Fruit fly (Drosophila melanogaster) whole organism, embryonic: Measurements from ENCODE around the gene wge.

Source experiments
- Bteb2 ChIP-seq: fragments of 200-800 bp; sonication (Bioruptor generic); optimal IDR thresholded peaks from 2 replicates; lab custom pipeline; 2016; ENCODE audit warnings: missing biosample characterization, missing genetic modification characterization
- CG10147 ChIP-seq: fragments of 200-800 bp; sonication (Bioruptor generic); optimal IDR thresholded peaks from 2 replicates; lab custom pipeline; 2019; ENCODE audit warnings: missing biosample characterization, mild to moderate bottlenecking, missing genetic modification characterization, moderate library complexity
- CG11398 ChIP-seq: fragments of 200-800 bp; sonication (Bioruptor generic); optimal IDR thresholded peaks from 2 replicates; lab custom pipeline; 2016; ENCODE audit warnings: missing biosample characterization, missing genetic modification characterization
- CG12942 ChIP-seq: fragments of 200-800 bp; sonication (Bioruptor generic); optimal IDR thresholded peaks from 3 replicates; lab custom pipeline; 2016; ENCODE audit warnings: missing biosample characterization, missing genetic modification characterization
- CG13894 ChIP-seq: fragments of 200-800 bp; sonication (Bioruptor generic); optimal IDR thresholded peaks from 3 replicates; lab custom pipeline; 2018; ENCODE audit warnings: missing biosample characterization, mild to moderate bottlenecking, missing genetic modification characterization, moderate library complexity
- CG1602 ChIP-seq: fragments of 200-800 bp; sonication (Bioruptor generic); optimal IDR thresholded peaks from 3 replicates; lab custom pipeline; 2016; ENCODE audit warnings: missing biosample characterization, missing genetic modification characterization
- CG2678 ChIP-seq: fragments of 200-800 bp; sonication (Bioruptor generic); optimal IDR thresholded peaks from 3 replicates; lab custom pipeline; 2019; ENCODE audit warnings: missing biosample characterization, mild to moderate bottlenecking, missing genetic modification characterization, moderate library complexity
- CG2889 ChIP-seq: fragments of 200-800 bp; sonication (Bioruptor generic); IDR thresholded peaks from 3 replicates; pipeline ENCODE4 v1.3.6; 2022; ENCODE audit warnings: missing biosample characterization, missing genetic modification characterization
- CG31388 ChIP-seq: fragments of 200-800 bp; sonication (Bioruptor generic); optimal IDR thresholded peaks from 2 replicates; lab custom pipeline; 2016; ENCODE audit warnings: missing biosample characterization, missing genetic modification characterization
- CG6254 ChIP-seq: fragments of 200-800 bp; sonication (Bioruptor generic); optimal IDR thresholded peaks from 3 replicates; lab custom pipeline; 2017; ENCODE audit warnings: mild to moderate bottlenecking, missing biosample characterization, missing genetic modification reagents, missing genetic modification characterization
- CG6654 ChIP-seq: fragments of 200-800 bp; sonication (Bioruptor generic); optimal IDR thresholded peaks from 2 replicates; lab custom pipeline; 2017; ENCODE audit warnings: missing biosample characterization, mild to moderate bottlenecking, missing genetic modification characterization
- CG6689 ChIP-seq: fragments of 200-800 bp; sonication (Bioruptor generic); IDR thresholded peaks from 2 replicates; pipeline ENCODE4 v1.3.6; 2022; ENCODE audit warnings: missing biosample characterization, missing genetic modification characterization
- CG6854 ChIP-seq: fragments of 200-800 bp; sonication (Bioruptor generic); optimal IDR thresholded peaks from 3 replicates; lab custom pipeline; 2017; ENCODE audit warnings: missing biosample characterization, mild to moderate bottlenecking, missing genetic modification characterization
- CG7556 ChIP-seq: fragments of 200-800 bp; sonication (Bioruptor generic); optimal IDR thresholded peaks from 2 replicates; lab custom pipeline; 2017; ENCODE audit warnings: missing biosample characterization, mild to moderate bottlenecking, missing genetic modification characterization
- CG8388 ChIP-seq: fragments of 200-800 bp; sonication (Bioruptor generic); optimal IDR thresholded peaks from 2 replicates; lab custom pipeline; 2019; ENCODE audit warnings: missing biosample characterization, mild to moderate bottlenecking, missing genetic modification characterization, moderate library complexity
- CG8478 ChIP-seq: fragments of >200 bp; optimal IDR thresholded peaks from 2 replicates; lab custom pipeline; 2018
- CG9876 ChIP-seq: fragments of 200-800 bp; sonication (Bioruptor generic); optimal IDR thresholded peaks from 2 replicates; lab custom pipeline; 2016; ENCODE audit warnings: missing biosample characterization, missing genetic modification characterization
- HHEX ChIP-seq: fragments of 200-800 bp; sonication (Bioruptor generic); optimal IDR thresholded peaks from 3 replicates; lab custom pipeline; 2017; ENCODE audit warnings: missing biosample characterization, mild to moderate bottlenecking, missing genetic modification characterization, missing genetic modification reagents
- Hr3 ChIP-seq: fragments of 200-800 bp; sonication (Bioruptor generic); optimal IDR thresholded peaks from 3 replicates; lab custom pipeline; 2016; ENCODE audit warnings: missing biosample characterization, missing genetic modification characterization
- Jarid2 ChIP-seq: fragments of 200-800 bp; sonication (Bioruptor generic); optimal IDR thresholded peaks from 3 replicates; lab custom pipeline; 2017; ENCODE audit warnings: mild to moderate bottlenecking, missing biosample characterization, missing genetic modification reagents, missing genetic modification characterization
- Mad ChIP-seq: fragments of 200-800 bp; sonication (Bioruptor generic); optimal IDR thresholded peaks from 2 replicates; lab custom pipeline; 2016; ENCODE audit warnings: missing biosample characterization, missing genetic modification characterization
- Sin3A ChIP-seq: fragments of >200 bp; optimal IDR thresholded peaks from 2 replicates; lab custom pipeline; 2018
- Sry-δ ChIP-seq: fragments of 200-800 bp; sonication (Bioruptor generic); optimal IDR thresholded peaks from 2 replicates; lab custom pipeline; 2016; ENCODE audit warnings: missing biosample characterization, missing genetic modification characterization
- abd-A ChIP-seq: fragments of 200-800 bp; sonication (Bioruptor generic); optimal IDR thresholded peaks from 3 replicates; lab custom pipeline; 2019; ENCODE audit warnings: missing biosample characterization, mild to moderate bottlenecking, missing genetic modification characterization, moderate library complexity
- dan ChIP-seq: fragments of 200-800 bp; sonication (Bioruptor generic); IDR thresholded peaks from 2 replicates; pipeline ENCODE4 v1.3.6; 2022; ENCODE audit warnings: missing biosample characterization, missing genetic modification characterization
- disco-r ChIP-seq: fragments of 200-800 bp; sonication (Bioruptor generic); optimal IDR thresholded peaks from 2 replicates; lab custom pipeline; 2016; ENCODE audit warnings: missing biosample characterization, missing genetic modification characterization
- dm ChIP-seq: fragments of 200-800 bp; sonication (Bioruptor generic); optimal IDR thresholded peaks from 3 replicates; lab custom pipeline; 2016; ENCODE audit warnings: missing biosample characterization, missing genetic modification characterization
- dmrt11E ChIP-seq: fragments of 200-800 bp; sonication (Bioruptor generic); optimal IDR thresholded peaks from 3 replicates; lab custom pipeline; 2018; ENCODE audit warnings: missing biosample characterization, mild to moderate bottlenecking, missing genetic modification characterization, moderate library complexity
- emc ChIP-seq: fragments of 200-800 bp; sonication (Bioruptor generic); optimal IDR thresholded peaks from 2 replicates; lab custom pipeline; 2016; ENCODE audit warnings: missing biosample characterization, missing genetic modification characterization
- esg ChIP-seq: fragments of 200-800 bp; sonication (Bioruptor generic); conservative IDR thresholded peaks from 2 replicates; pipeline ENCODE4 v1.3.6; 2022; ENCODE audit warnings: missing biosample characterization, missing genetic modification characterization
- eve ChIP-seq, 2 experiments: fragments of >200 bp; optimal IDR thresholded peaks; 2 replicates each; lab custom pipeline; 2017; ENCODE audit warnings: missing biosample characterization in 2 of 2, missing genetic modification characterization in 2 of 2
- exex ChIP-seq: fragments of 200-800 bp; sonication (Bioruptor generic); optimal IDR thresholded peaks from 4 replicates; lab custom pipeline; 2018; ENCODE audit warnings: missing biosample characterization, mild to moderate bottlenecking, missing genetic modification characterization, moderate library complexity
- eyg ChIP-seq: fragments of 200-800 bp; sonication (Bioruptor generic); optimal IDR thresholded peaks from 3 replicates; lab custom pipeline; 2016; ENCODE audit warnings: missing biosample characterization, missing genetic modification characterization
- fd64A ChIP-seq: fragments of 200-800 bp; sonication (Bioruptor generic); optimal IDR thresholded peaks from 3 replicates; lab custom pipeline; 2018; ENCODE audit warnings: missing biosample characterization, mild to moderate bottlenecking, missing genetic modification characterization
- fd96Cb ChIP-seq: fragments of 200-800 bp; sonication (Bioruptor generic); optimal IDR thresholded peaks from 2 replicates; lab custom pipeline; 2018; ENCODE audit warnings: missing biosample characterization, mild to moderate bottlenecking, missing genetic modification characterization, moderate library complexity
- gce ChIP-seq: fragments of 200-800 bp; sonication (Bioruptor generic); IDR thresholded peaks from 3 replicates; pipeline ENCODE4 v1.3.6; 2022; ENCODE audit warnings: missing biosample characterization, missing genetic modification characterization
- gcm2 ChIP-seq: fragments of 200-800 bp; sonication (Bioruptor generic); optimal IDR thresholded peaks from 2 replicates; lab custom pipeline; 2016; ENCODE audit warnings: missing biosample characterization, missing genetic modification characterization
- grn ChIP-seq: fragments of 200-800 bp; sonication (Bioruptor generic); optimal IDR thresholded peaks from 3 replicates; lab custom pipeline; 2017; ENCODE audit warnings: missing biosample characterization, missing genetic modification characterization
- kah ChIP-seq: fragments of 200-800 bp; sonication (Bioruptor generic); optimal IDR thresholded peaks from 2 replicates; lab custom pipeline; 2018; ENCODE audit warnings: missing biosample characterization, mild to moderate bottlenecking, missing genetic modification characterization
- lov ChIP-seq, 2 experiments: fragments of 200-800 bp in 1 of 2; fragments of >200 bp in 1 of 2; sonication (Bioruptor generic) in 1 of 2; IDR thresholded peaks in 1 of 2; optimal IDR thresholded peaks in 1 of 2; 2 replicates in 1 of 2; 3 replicates in 1 of 2; pipeline versions ENCODE4 v1.3.6 to Lab custom; 2017 to 2022; ENCODE audit warnings: missing biosample characterization in 1 of 2, missing genetic modification characterization in 1 of 2
- mam ChIP-seq: fragments of 200-800 bp; sonication (Bioruptor generic); optimal IDR thresholded peaks from 3 replicates; lab custom pipeline; 2016; ENCODE audit warnings: missing biosample characterization, missing genetic modification characterization
- psq ChIP-seq: fragments of 200-800 bp; sonication (Bioruptor generic); optimal IDR thresholded peaks from 2 replicates; lab custom pipeline; 2017; ENCODE audit warnings: missing biosample characterization, missing genetic modification characterization
- pzg ChIP-seq: fragments of 200-800 bp; sonication (Bioruptor generic); optimal IDR thresholded peaks from 3 replicates; lab custom pipeline; 2018; ENCODE audit warnings: missing biosample characterization, mild to moderate bottlenecking, missing genetic modification characterization, moderate library complexity
- sima ChIP-seq: fragments of 200-800 bp; sonication (Bioruptor generic); optimal IDR thresholded peaks from 2 replicates; lab custom pipeline; 2016; ENCODE audit warnings: missing biosample characterization, missing genetic modification characterization
- slbo ChIP-seq: fragments of 200-800 bp; sonication (Bioruptor generic); IDR thresholded peaks from 2 replicates; pipeline ENCODE4 v1.3.6; 2022; ENCODE audit warnings: missing biosample characterization, missing genetic modification characterization
- sob ChIP-seq: fragments of 200-800 bp; sonication (Bioruptor generic); IDR thresholded peaks from 2 replicates; pipeline ENCODE4 v1.3.6; 2022; ENCODE audit warnings: missing biosample characterization, missing genetic modification characterization
- sr ChIP-seq: fragments of 200-800 bp; sonication (Bioruptor generic); IDR thresholded peaks from 3 replicates; pipeline ENCODE4 v1.3.6; 2022; ENCODE audit warnings: missing biosample characterization, missing genetic modification characterization
- tx ChIP-seq: fragments of 200-800 bp; sonication (Bioruptor generic); optimal IDR thresholded peaks from 2 replicates; lab custom pipeline; 2016; ENCODE audit warnings: missing biosample characterization, missing genetic modification characterization
- unc-4 ChIP-seq: fragments of 200-800 bp; sonication (Bioruptor generic); IDR thresholded peaks from 2 replicates; pipeline ENCODE4 v1.3.6; 2022; ENCODE audit warnings: missing biosample characterization, missing genetic modification characterization; ENCODE audit not compliant: partially characterized antibody
- usp ChIP-seq: fragments of >200 bp; optimal IDR thresholded peaks from 2 replicates; lab custom pipeline; 2017; ENCODE audit warnings: missing biosample characterization, missing genetic modification characterization

wge gene

DNA sequence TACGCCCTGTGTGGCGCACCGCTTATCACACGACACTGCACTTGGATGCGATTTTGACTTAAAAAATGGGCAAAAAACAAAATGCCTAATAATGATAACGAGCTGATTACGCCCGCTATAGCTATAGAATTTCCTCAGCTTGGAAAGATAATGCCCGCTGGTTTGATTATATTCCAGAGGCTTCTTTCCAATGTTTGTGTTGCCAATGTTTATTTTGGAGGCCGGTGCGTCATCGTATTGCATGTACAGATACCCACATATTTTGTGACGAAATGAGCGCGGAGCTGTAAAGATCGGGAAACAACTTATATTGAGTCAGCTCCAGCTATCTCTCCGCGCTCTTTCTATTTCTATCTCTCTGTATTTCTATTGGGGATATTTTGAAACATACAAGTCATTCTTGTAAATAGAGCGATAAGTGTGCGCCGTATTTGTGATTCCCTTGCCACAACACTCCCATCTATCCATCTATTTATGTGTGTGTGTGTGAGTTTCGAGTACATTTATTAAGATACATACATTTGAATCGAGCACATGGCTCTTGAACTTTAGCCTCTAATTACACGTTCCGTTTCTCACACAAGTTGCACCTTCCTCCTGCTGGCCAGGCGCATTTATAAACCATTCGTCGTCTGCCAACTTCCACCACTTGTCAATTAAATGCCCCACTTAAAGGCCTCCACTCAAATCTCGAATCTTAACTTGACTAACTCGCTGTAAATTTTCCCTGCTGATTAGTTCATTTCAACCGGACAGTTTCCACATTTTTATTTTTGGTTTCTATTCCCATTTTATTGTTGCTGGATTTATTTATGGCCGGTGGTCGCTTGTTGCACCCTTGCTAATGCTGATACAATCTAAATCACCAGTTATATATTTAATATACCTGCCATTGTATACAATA, 36.7 kb downstream of the wge start (continued):
- TF ChIP-seq CG6254 (peak; percentile 4), Sry-δ (GFP tag; lab: Kevin White, UChicago) (no peak), CG1602 (no peak), esg (no peak), CG6689 (GFP tag; lab: Robert Waterston, UW) (no peak), exex (tag; lab: Kevin White, UChicago) (peak; percentile 90), mam (no peak), abd-A (tag; lab: Kevin White, UChicago) (no peak), CG11398 (GFP tag; lab: Kevin White, UChicago) (no peak), Bteb2 (GFP tag; lab: Kevin White, UChicago) (no peak), gce (no peak), Jarid2 (GFP tag; lab: Kevin White, UChicago) (no peak), CG6854 (no peak), CG6654 (GFP tag; lab: Kevin White, UChicago) (no peak), emc (GFP tag; lab: Kevin White, UChicago) (no peak), Sin3A (lab: Kevin White, UChicago) (no peak), dm (GFP tag; lab: Kevin White, UChicago) (no peak), kah (GFP tag; lab: Kevin White, UChicago) (no peak), CG31388 (no peak), CG12942 (GFP tag; lab: Kevin White, UChicago) (no peak), dan (GFP tag; lab: Robert Waterston, UW) (no peak), eyg (GFP tag; lab: Kevin White, UChicago) (peak; percentile 13), fd64A (GFP tag; lab: Kevin White, UChicago) (peak; percentile 45), gcm2 (GFP tag; lab: Kevin White, UChicago) (no peak), slbo (GFP tag; lab: Robert Waterston, UW) (no peak), sr (GFP tag; lab: Robert Waterston, UW) (no peak), sob (GFP tag; lab: Robert Waterston, UW) (no peak), CG7556 (peak; percentile 26), Hr3 (GFP tag; lab: Kevin White, UChicago) (no peak), grn (GFP tag; lab: Kevin White, UChicago) (peak; percentile 40), HHEX (no peak), CG9876 (GFP tag; lab: Kevin White, UChicago) (no peak), CG8478 (lab: Kevin White, UChicago) (no peak), Mad (GFP tag; lab: Kevin White, UChicago) (no peak), CG10147 (no peak), lov (optimal IDR thresholded peaks at IDR 0.05; lab: Kevin White, UChicago) (no peak), lov (GFP tag; IDR thresholded peaks at IDR 0.05; lab: Robert Waterston, UW) (no peak), disco-r (GFP tag; lab: Kevin White, UChicago) (no peak), CG2678 (tag; lab: Kevin White, UChicago) (peak; percentile 16), dmrt11E (tag; lab: Kevin White, UChicago) (no peak), unc-4 (no peak), pzg (GFP tag; lab: Kevin White, UChicago) (no peak), tx (GFP tag; lab: Kevin White, UChicago) (no peak), psq (no peak), usp (GFP tag; lab: Kevin White, UChicago) (no peak), CG2889 (GFP tag; lab: Robert Waterston, UW) (no peak), fd96Cb (tag; lab: Kevin White, UChicago) (no peak), CG8388 (GFP tag; lab: Kevin White, UChicago) (no peak), CG13894 (tag; lab: Kevin White, UChicago) (no peak), sima (GFP tag; lab: Kevin White, UChicago) (no peak), eve (GFP tag; optimal IDR thresholded peaks at IDR 0.05; lab: Kevin White, UChicago) (no peak)
